Fruit fly (Drosophila melanogaster) whole organism, wandering third instar larva: ENCODE data around the gene FeCH.

ENCODE experiments used
- HLH106 ChIP-seq: fragments of 200-800 bp; optimal IDR thresholded peaks from 3 replicates; lab custom pipeline; 2019; ENCODE audit warnings: missing biosample characterization, mild to moderate bottlenecking, missing genetic modification characterization, moderate library complexity
- Hnf4 ChIP-seq: fragments of 200-800 bp; sonication (Bioruptor generic); optimal IDR thresholded peaks from 2 replicates; lab custom pipeline; 2016; ENCODE audit warnings: missing biosample characterization, mild to moderate bottlenecking, missing genetic modification characterization
- Hr78 ChIP-seq: fragments of >200 bp; optimal IDR thresholded peaks from 2 replicates; lab custom pipeline; 2017; ENCODE audit warnings: missing biosample characterization, missing genetic modification characterization
- Mio ChIP-seq: sonication (Bioruptor generic); optimal IDR thresholded peaks from 2 replicates; lab custom pipeline; 2016; ENCODE audit warnings: missing biosample characterization, missing genetic modification characterization
- OdsH ChIP-seq: fragments of 200-800 bp; sonication (Bioruptor generic); optimal IDR thresholded peaks from 2 replicates; lab custom pipeline; 2016; ENCODE audit warnings: missing biosample characterization, mild to moderate bottlenecking, missing genetic modification characterization
- Rel ChIP-seq, 2 experiments: fragments of 200-800 bp; sonication (Bioruptor generic) in 1 of 2; optimal IDR thresholded peaks; 2 replicates in 1 of 2; 3 replicates in 1 of 2; lab custom pipeline; 2016 to 2019; ENCODE audit warnings: mild to moderate bottlenecking in 2 of 2, missing biosample characterization in 2 of 2, missing genetic modification characterization in 2 of 2, moderate library complexity in 1 of 2
- Vsx2 ChIP-seq: fragments of 200-300, 225-300 bp; sonication (Bioruptor generic); optimal IDR thresholded peaks from 2 replicates; lab custom pipeline; 2018; ENCODE audit warnings: missing biosample characterization, missing genetic modification characterization; ENCODE audit not compliant: partially characterized antibody
- dmrt93B ChIP-seq: fragments of 200-800 bp; sonication (Bioruptor generic); optimal IDR thresholded peaks from 2 replicates; lab custom pipeline; 2018; ENCODE audit warnings: missing biosample characterization, mild to moderate bottlenecking, missing genetic modification characterization
- h ChIP-seq: fragments of 200-800 bp; sonication (Bioruptor generic); optimal IDR thresholded peaks from 3 replicates; lab custom pipeline; 2016; ENCODE audit warnings: missing biosample characterization, mild to moderate bottlenecking, missing genetic modification characterization
- jim ChIP-seq: fragments of 175-275, 200-325 bp; sonication (Bioruptor generic); optimal IDR thresholded peaks from 2 replicates; lab custom pipeline; 2016; ENCODE audit warnings: missing biosample characterization, mild to moderate bottlenecking, missing genetic modification characterization
- lola ChIP-seq: fragments of >200 bp; optimal IDR thresholded peaks from 2 replicates; lab custom pipeline; 2017; ENCODE audit warnings: missing biosample characterization, missing genetic modification characterization
- pan ChIP-seq: fragments of >200 bp; optimal IDR thresholded peaks from 2 replicates; lab custom pipeline; 2017
- psq ChIP-seq: fragments of 200-800 bp; sonication (Bioruptor generic); optimal IDR thresholded peaks from 3 replicates; lab custom pipeline; 2017; ENCODE audit warnings: missing biosample characterization, mild to moderate bottlenecking, missing genetic modification characterization, moderate library complexity
- rgr ChIP-seq: fragments of 200-800 bp; sonication (Bioruptor generic); optimal IDR thresholded peaks from 3 replicates; lab custom pipeline; 2016; ENCODE audit warnings: missing biosample characterization, mild to moderate bottlenecking, missing genetic modification characterization

DNA sequence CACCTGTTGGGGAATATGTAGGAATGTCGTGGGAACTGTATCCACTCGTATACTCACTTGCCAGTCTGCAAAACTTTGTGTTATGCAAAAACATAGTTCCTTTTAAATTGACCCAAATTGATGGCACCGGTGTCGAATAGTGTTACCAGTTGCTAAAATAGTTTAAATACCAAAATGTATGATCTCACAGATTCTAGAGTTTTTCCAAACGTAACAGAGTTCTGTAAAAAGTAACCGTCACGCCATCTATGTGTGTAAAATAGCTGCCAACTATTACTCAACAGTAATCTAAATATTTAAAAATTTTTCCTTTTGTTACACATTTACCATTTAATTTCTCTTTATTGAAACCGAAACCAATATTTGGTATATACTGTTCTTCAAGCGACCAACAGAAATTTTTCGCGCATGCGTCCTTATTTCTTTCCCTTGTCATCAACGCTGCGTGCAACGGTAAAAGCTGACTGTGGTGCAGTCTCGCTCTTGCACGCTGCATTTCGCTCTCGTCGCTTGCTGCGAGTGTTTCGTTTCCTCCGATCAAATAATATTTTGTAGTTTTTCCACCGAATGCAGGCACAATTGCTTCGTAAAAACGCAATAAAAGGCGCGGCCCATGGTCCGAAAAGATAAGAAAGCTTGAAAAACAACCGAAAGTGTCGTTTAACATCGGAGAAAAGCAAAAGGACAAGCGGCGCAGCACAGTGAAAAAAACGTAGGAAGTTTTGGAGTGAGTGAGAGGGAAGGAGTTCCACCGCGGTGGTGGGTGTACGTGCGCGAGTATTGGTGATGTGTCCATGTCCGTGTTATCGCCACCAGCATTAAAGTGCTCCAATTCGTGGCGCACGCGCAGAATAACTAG is at the start of gene FeCH, which contains the start of gene RhoGAP100F:
- TF ChIP-seq Mio (GFP tag; lab: Kevin White, UChicago) (no peak), psq (GFP tag; lab: Kevin White, UChicago) (no peak), rgr (no peak), OdsH (GFP tag; lab: Kevin White, UChicago) (no peak), Hr78 (GFP tag; lab: Kevin White, UChicago) (no peak), jim (GFP tag; lab: Kevin White, UChicago) (no peak), pan (no peak), HLH106 (no peak), Vsx2 (no peak), dmrt93B (GFP tag; lab: Kevin White, UChicago) (no peak), Rel (GFP tag; optimal IDR thresholded peaks at IDR 0.05; lab: Kevin White, UChicago) (no peak), Rel (tag; optimal IDR thresholded peaks at IDR 0.05; lab: Kevin White, UChicago) (no peak), lola (GFP tag; lab: Kevin White, UChicago) (no peak), Hnf4 (GFP tag; lab: Kevin White, UChicago) (no peak), h (GFP tag; lab: Kevin White, UChicago) (no peak)
